Fruit fly (Drosophila melanogaster) whole organism, embryonic: ENCODE measurements around the gene CG14423.

ENCODE experiments used
- ATbp ChIP-seq: fragments of 200-800 bp; sonication (Bioruptor generic); optimal IDR thresholded peaks from 2 replicates; lab custom pipeline; 2017; ENCODE audit warnings: missing biosample characterization, mild to moderate bottlenecking, missing genetic modification characterization, missing genetic modification reagents
- B-H1 ChIP-seq: fragments of 200-800 bp; sonication (Bioruptor generic); IDR thresholded peaks from 3 replicates; pipeline ENCODE4 v1.3.6; 2022; ENCODE audit warnings: missing biosample characterization, missing genetic modification characterization
- Bteb2 ChIP-seq: fragments of 200-800 bp; sonication (Bioruptor generic); optimal IDR thresholded peaks from 2 replicates; lab custom pipeline; 2016; ENCODE audit warnings: missing biosample characterization, missing genetic modification characterization
- CG10209 ChIP-seq: fragments of 200-800 bp; sonication (Bioruptor generic); optimal IDR thresholded peaks from 3 replicates; lab custom pipeline; 2017; ENCODE audit warnings: missing biosample characterization, mild to moderate bottlenecking, missing genetic modification characterization, missing genetic modification reagents
- CG11247 ChIP-seq: fragments of 200-800 bp; sonication (Bioruptor generic); IDR thresholded peaks from 2 replicates; pipeline ENCODE4 v1.3.6; 2022; ENCODE audit warnings: missing biosample characterization, missing genetic modification characterization
- CG11695 ChIP-seq: fragments of 200-800 bp; sonication (Bioruptor generic); IDR thresholded peaks from 3 replicates; pipeline ENCODE4 v1.3.6; 2022; ENCODE audit warnings: missing biosample characterization, missing genetic modification characterization
- CG13775 ChIP-seq: fragments of 200-800 bp; sonication (Bioruptor generic); optimal IDR thresholded peaks from 3 replicates; lab custom pipeline; 2017; ENCODE audit warnings: missing biosample characterization, mild to moderate bottlenecking, missing genetic modification characterization
- CG16813 ChIP-seq: fragments of 200-800 bp; sonication (Bioruptor generic); IDR thresholded peaks from 3 replicates; pipeline ENCODE4 v1.3.6; 2022; ENCODE audit warnings: missing biosample characterization, missing genetic modification characterization; ENCODE audit not compliant: partially characterized antibody
- CG2120 ChIP-seq: fragments of 200-800 bp; sonication (Bioruptor generic); optimal IDR thresholded peaks from 3 replicates; lab custom pipeline; 2016; ENCODE audit warnings: missing biosample characterization, missing genetic modification characterization
- CG31388 ChIP-seq: fragments of 200-800 bp; sonication (Bioruptor generic); optimal IDR thresholded peaks from 2 replicates; lab custom pipeline; 2016; ENCODE audit warnings: missing biosample characterization, missing genetic modification characterization
- CG4282 ChIP-seq: fragments of 200-800 bp; sonication (Bioruptor generic); optimal IDR thresholded peaks from 2 replicates; lab custom pipeline; 2016; ENCODE audit warnings: missing biosample characterization, missing genetic modification characterization
- CG4854 ChIP-seq: fragments of 200-800 bp; sonication (Bioruptor generic); optimal IDR thresholded peaks from 2 replicates; lab custom pipeline; 2016; ENCODE audit warnings: missing biosample characterization, missing genetic modification characterization, inconsistent platforms
- CG8944 ChIP-seq: fragments of 200-800 bp; sonication (Bioruptor generic); optimal IDR thresholded peaks from 3 replicates; lab custom pipeline; 2016; ENCODE audit warnings: missing biosample characterization, missing genetic modification characterization
- CTCF ChIP-seq: fragments of 200-800 bp; sonication (Bioruptor generic); optimal IDR thresholded peaks from 2 replicates; lab custom pipeline; 2017; ENCODE audit warnings: missing biosample characterization, mild to moderate bottlenecking, missing genetic modification characterization, moderate library complexity
- Dip3 ChIP-seq: fragments of 200-800 bp; sonication (Bioruptor generic); optimal IDR thresholded peaks from 3 replicates; lab custom pipeline; 2016; ENCODE audit warnings: missing biosample characterization, missing genetic modification characterization
- E2f2 ChIP-seq: fragments of 200-800 bp; sonication (Bioruptor generic); IDR thresholded peaks from 2 replicates; pipeline ENCODE4 v1.3.6; 2022; ENCODE audit warnings: missing biosample characterization, missing genetic modification characterization
- Ets65A ChIP-seq: fragments of 200-800 bp; sonication (Bioruptor generic); peaks from one replicate; lab custom pipeline; 2016; ENCODE audit warnings: missing biosample characterization, missing genetic modification characterization
- Gsc ChIP-seq: fragments of 200-800 bp; sonication (Bioruptor generic); IDR thresholded peaks from 2 replicates; pipeline ENCODE4 v1.3.6; 2022; ENCODE audit warnings: missing biosample characterization, missing genetic modification characterization
- H15 ChIP-seq: fragments of 200-800 bp; sonication (Bioruptor generic); IDR thresholded peaks from 3 replicates; pipeline ENCODE4 v1.3.6; 2022; ENCODE audit warnings: missing biosample characterization, missing genetic modification characterization
- HLHmδ ChIP-seq: fragments of 200-800 bp; sonication (Bioruptor generic); optimal IDR thresholded peaks from 2 replicates; lab custom pipeline; 2018; ENCODE audit warnings: missing biosample characterization, mild to moderate bottlenecking, missing genetic modification characterization, moderate library complexity
- Hand ChIP-seq: fragments of 200-800 bp; sonication (Bioruptor generic); optimal IDR thresholded peaks from 2 replicates; lab custom pipeline; 2017; ENCODE audit warnings: mild to moderate bottlenecking, missing biosample characterization, missing genetic modification reagents, missing genetic modification characterization
- Hmr ChIP-seq: fragments of 200-800 bp; sonication (Bioruptor generic); optimal IDR thresholded peaks from 3 replicates; lab custom pipeline; 2017; ENCODE audit warnings: mild to moderate bottlenecking, missing biosample characterization, missing genetic modification reagents, missing genetic modification characterization
- Max ChIP-seq: fragments of 200-800 bp; sonication (Bioruptor generic); optimal IDR thresholded peaks from 2 replicates; lab custom pipeline; 2016; ENCODE audit warnings: missing biosample characterization, mild to moderate bottlenecking, missing genetic modification characterization
- Myb ChIP-seq: fragments of 200-800 bp; sonication (Bioruptor generic); optimal IDR thresholded peaks from 2 replicates; lab custom pipeline; 2016; ENCODE audit warnings: missing biosample characterization, missing genetic modification characterization
- Nf-YA ChIP-seq: fragments of 200-800 bp; sonication (Bioruptor generic); IDR thresholded peaks from 2 replicates; pipeline ENCODE4 v1.3.6; 2022; ENCODE audit warnings: missing biosample characterization, missing genetic modification characterization
- Oli ChIP-seq: fragments of 200-800 bp; sonication (Bioruptor generic); optimal IDR thresholded peaks from 2 replicates; lab custom pipeline; 2018; ENCODE audit warnings: missing biosample characterization, mild to moderate bottlenecking, missing genetic modification characterization, moderate library complexity
- Rfx ChIP-seq: fragments of 200-800 bp; sonication (Bioruptor generic); IDR thresholded peaks from 2 replicates; pipeline ENCODE4 v1.3.6; 2022; ENCODE audit warnings: missing biosample characterization, missing genetic modification characterization
- Scr ChIP-seq: fragments of 200-800 bp; sonication (Bioruptor generic); IDR thresholded peaks from 2 replicates; pipeline ENCODE4 v1.3.6; 2022; ENCODE audit warnings: missing biosample characterization, missing genetic modification characterization; ENCODE audit not compliant: partially characterized antibody
- Sox100B ChIP-seq: fragments of 200-800 bp; sonication (Bioruptor generic); optimal IDR thresholded peaks from 3 replicates; lab custom pipeline; 2018; ENCODE audit warnings: missing biosample characterization, mild to moderate bottlenecking, missing genetic modification characterization
- cas ChIP-seq: fragments of 200-800 bp; sonication (Bioruptor generic); IDR thresholded peaks from 2 replicates; pipeline ENCODE4 v1.3.6; 2022; ENCODE audit warnings: missing biosample characterization, missing genetic modification characterization
- cato ChIP-seq: fragments of 200-800 bp; sonication (Bioruptor generic); optimal IDR thresholded peaks from 2 replicates; lab custom pipeline; 2016; ENCODE audit warnings: missing biosample characterization, missing genetic modification characterization, borderline replicate concordance
- ci ChIP-seq: fragments of 200-800 bp; sonication (Bioruptor generic); IDR thresholded peaks from 3 replicates; pipeline ENCODE4 v1.3.6; 2022; ENCODE audit warnings: missing biosample characterization, missing genetic modification characterization
- crc ChIP-seq: fragments of 200-800 bp; sonication (Bioruptor generic); optimal IDR thresholded peaks from 2 replicates; lab custom pipeline; 2016; ENCODE audit warnings: missing biosample characterization, missing genetic modification characterization
- crp ChIP-seq, 2 experiments: fragments of 200-800 bp; sonication (Bioruptor generic); optimal IDR thresholded peaks; 2 replicates in 1 of 2; 3 replicates in 1 of 2; lab custom pipeline; 2017; ENCODE audit warnings: missing biosample characterization in 2 of 2, missing genetic modification characterization in 2 of 2, mild to moderate bottlenecking in 1 of 2, moderate library complexity in 1 of 2
- cwo ChIP-seq: fragments of 200-800 bp; sonication (Bioruptor generic); optimal IDR thresholded peaks from 3 replicates; lab custom pipeline; 2017; ENCODE audit warnings: missing biosample characterization, missing genetic modification characterization, mild to moderate bottlenecking, moderate library complexity, missing genetic modification reagents
- dpn ChIP-seq, 2 experiments: fragments of 200-800 bp; sonication (Bioruptor generic); optimal IDR thresholded peaks; 3 replicates each; lab custom pipeline; 2016; ENCODE audit warnings: missing biosample characterization in 2 of 2, missing genetic modification characterization in 2 of 2
- gfzf ChIP-seq: fragments of 200-800 bp; sonication (Bioruptor generic); optimal IDR thresholded peaks from 2 replicates; lab custom pipeline; 2016; ENCODE audit warnings: missing biosample characterization, mild to moderate bottlenecking, missing genetic modification characterization, moderate library complexity
- hkb ChIP-seq, 2 experiments: fragments of 200-800 bp in 1 of 2; fragments of >200 bp in 1 of 2; sonication (Bioruptor generic) in 1 of 2; IDR thresholded peaks in 1 of 2; optimal IDR thresholded peaks in 1 of 2; 2 replicates each; pipeline versions ENCODE4 v1.3.6 to Lab custom; 2017 to 2022; ENCODE audit warnings: missing biosample characterization in 1 of 2, missing genetic modification characterization in 1 of 2
- hth ChIP-seq: fragments of >200 bp; optimal IDR thresholded peaks from 2 replicates; lab custom pipeline; 2017; ENCODE audit warnings: inconsistent platforms
- insv ChIP-seq, 2 experiments: fragments of 200-800 bp; sonication (Bioruptor generic); optimal IDR thresholded peaks; 3 replicates each; lab custom pipeline; 2016 to 2018; ENCODE audit warnings: missing biosample characterization in 2 of 2, missing genetic modification characterization in 2 of 2
- jigr1 ChIP-seq: fragments of 200-800 bp; sonication (Bioruptor generic); IDR thresholded peaks from 3 replicates; pipeline ENCODE4 v1.3.6; 2022; ENCODE audit warnings: missing biosample characterization, missing genetic modification characterization
- oc ChIP-seq: fragments of 200-800 bp; sonication (Bioruptor generic); optimal IDR thresholded peaks from 2 replicates; lab custom pipeline; 2018; ENCODE audit warnings: missing biosample characterization, mild to moderate bottlenecking, missing genetic modification characterization, moderate library complexity
- pho ChIP-seq: fragments of 200-800 bp; sonication (Bioruptor generic); optimal IDR thresholded peaks from 2 replicates; lab custom pipeline; 2016; ENCODE audit warnings: missing biosample characterization, missing genetic modification characterization
- pnt ChIP-seq: fragments of 200-800 bp; sonication (Bioruptor generic); optimal IDR thresholded peaks from 3 replicates; lab custom pipeline; 2016; ENCODE audit warnings: missing biosample characterization, missing genetic modification characterization
- tx ChIP-seq: fragments of 200-800 bp; sonication (Bioruptor generic); optimal IDR thresholded peaks from 2 replicates; lab custom pipeline; 2016; ENCODE audit warnings: missing biosample characterization, missing genetic modification characterization
- vfl ChIP-seq: fragments of 200-800 bp; sonication (Bioruptor generic); optimal IDR thresholded peaks from 2 replicates; lab custom pipeline; 2016; ENCODE audit warnings: missing biosample characterization, missing genetic modification characterization
- wdn ChIP-seq: fragments of 200-800 bp; sonication (Bioruptor generic); IDR thresholded peaks from 2 replicates; pipeline ENCODE4 v1.3.6; 2022; ENCODE audit warnings: missing biosample characterization, missing genetic modification characterization
- z ChIP-seq: fragments of 200-800 bp; sonication (Bioruptor generic); IDR thresholded peaks from 3 replicates; pipeline ENCODE4 v1.3.6; 2022; ENCODE audit warnings: missing biosample characterization, missing genetic modification characterization
- zfh1 ChIP-seq: fragments of 200-800 bp; sonication (Bioruptor generic); IDR thresholded peaks from 3 replicates; pipeline ENCODE4 v1.3.6; 2022; ENCODE audit warnings: missing biosample characterization, missing genetic modification characterization

The CG14423 gene

DNA sequence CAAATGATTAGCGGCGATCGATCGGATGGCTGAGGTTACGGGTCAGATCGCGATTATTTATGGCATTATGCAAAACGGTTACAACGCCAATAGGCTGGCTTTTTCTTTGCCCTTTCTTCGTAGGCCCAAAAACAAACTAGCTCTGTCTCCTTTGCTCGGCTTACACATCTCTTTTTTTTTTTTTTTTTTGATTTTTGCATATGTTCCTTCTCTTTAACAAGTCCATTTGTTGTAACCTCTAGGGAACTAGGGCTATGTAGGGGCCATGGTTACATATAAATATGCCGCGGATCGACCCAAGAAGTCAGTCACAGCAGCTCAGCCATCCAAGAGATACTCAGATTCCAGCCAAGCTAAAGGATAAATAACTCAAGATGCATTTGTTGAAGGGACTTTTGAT is 4.1 kb upstream of the CG14423 start, which contains the start of gene CG14421:
TSS of gene CG14421 (plus strand) at position 301 of the 400 bp plus-strand sequence.
- TF ChIP-seq Oli (tag; lab: Kevin White, UChicago) (no peak), insv (GFP tag; optimal IDR thresholded peaks at IDR 0.05; lab: Kevin White, UChicago) (no peak), cwo (GFP tag; lab: Kevin White, UChicago) (no peak), jigr1 (GFP tag; lab: Robert Waterston, UW) (no peak), CG10209 (GFP tag; lab: Kevin White, UChicago) (no peak), Max (no peak), CG13775 (GFP tag; lab: Kevin White, UChicago) (no peak), CTCF (GFP tag; lab: Kevin White, UChicago) (no peak), Ets65A (GFP tag; lab: Kevin White, UChicago) (no peak), HLHmδ (GFP tag; lab: Kevin White, UChicago) (no peak), CG31388 (GFP tag; lab: Kevin White, UChicago) (no peak), CG16813 (GFP tag; lab: Robert Waterston, UW) (no peak)

DNA sequence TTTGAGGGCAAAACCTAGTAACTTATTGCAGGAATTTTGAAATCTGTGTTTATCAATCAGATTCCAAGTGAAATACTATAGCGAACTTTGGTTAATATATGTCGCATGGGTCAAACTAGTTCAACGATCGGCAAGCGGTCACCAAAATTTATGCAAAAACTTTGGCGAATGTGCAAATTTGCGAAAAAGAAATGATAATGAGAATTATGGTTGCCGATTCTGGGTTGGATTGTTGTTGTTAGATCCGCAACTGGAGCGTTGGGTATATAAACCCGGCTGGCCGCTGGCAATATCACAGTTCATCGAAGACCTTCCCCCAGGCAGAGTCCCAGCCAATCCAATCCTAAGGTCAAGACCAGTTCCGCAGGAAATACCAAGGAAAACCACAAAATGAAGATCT is 2.1 kb upstream of the CG14423 start, which contains the start of gene CG14422:
TSS of gene CG14422 (plus strand) at position 301 of the 400 bp plus-strand sequence.
- no peak for TF ChIP-seq E2f2 (GFP tag; lab: Robert Waterston, UW)
- TF ChIP-seq gfzf, result no peak
- TF ChIP-seq CG4854 (GFP tag; lab: Kevin White, UChicago), result no peak
- no peak for TF ChIP-seq ci
- TF ChIP-seq Ets65A (GFP tag; lab: Kevin White, UChicago), result no peak
- no peak for TF ChIP-seq tx
- TF ChIP-seq hkb (optimal IDR thresholded peaks at IDR 0.05; lab: Kevin White, UChicago), result no peak
- TF ChIP-seq hkb (GFP tag; IDR thresholded peaks at IDR 0.05; lab: Robert Waterston, UW), result no peak
- no peak for TF ChIP-seq pho (GFP tag; lab: Kevin White, UChicago)
- TF ChIP-seq cas (GFP tag; lab: Robert Waterston, UW), result no peak
- TF ChIP-seq wdn (GFP tag; lab: Robert Waterston, UW), result no peak
- TF ChIP-seq oc (tag; lab: Kevin White, UChicago), result no peak
- TF ChIP-seq hth (lab: Kevin White, UChicago), result no peak
- no peak for TF ChIP-seq CG11695 (GFP tag; lab: Robert Waterston, UW)
- no peak for TF ChIP-seq CG8944
- no peak for TF ChIP-seq vfl (GFP tag; lab: Kevin White, UChicago)
- TF ChIP-seq H15 (GFP tag; lab: Robert Waterston, UW), result no peak
- TF ChIP-seq Scr (GFP tag; lab: Robert Waterston, UW), result no peak
- no peak for TF ChIP-seq CG4282 (GFP tag; lab: Kevin White, UChicago)
- TF ChIP-seq CG2120 (GFP tag; lab: Kevin White, UChicago), result no peak

DNA sequence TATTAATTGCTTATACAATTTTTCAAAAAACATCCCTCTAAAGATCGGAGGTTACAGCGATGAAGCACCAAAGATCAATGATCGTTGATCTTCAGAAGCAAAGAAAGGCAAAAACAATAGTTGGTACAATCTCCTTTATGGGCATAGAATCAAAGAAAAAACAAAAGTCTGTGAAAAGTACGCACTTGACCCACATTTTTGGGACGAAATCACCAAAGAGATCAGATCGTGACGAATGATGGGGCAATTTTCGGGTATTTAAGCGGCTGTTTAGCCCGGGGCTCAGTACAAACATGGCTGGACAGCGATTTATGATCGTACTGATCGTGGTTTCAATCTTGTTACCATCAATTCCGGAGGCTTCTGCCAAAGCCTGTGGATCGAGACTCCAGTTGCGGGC is 1.6 kb downstream of the CG14423 start, which contains the start of gene CG17959:
TSS of gene CG17959 (plus strand) at position 301 of the 400 bp plus-strand sequence.
- no peak for TF ChIP-seq CG10209 (GFP tag; lab: Kevin White, UChicago)
- no peak for TF ChIP-seq Hand (GFP tag; lab: Kevin White, UChicago)
- no peak for TF ChIP-seq Gsc
- TF ChIP-seq crp (GFP tag; optimal IDR thresholded peaks at IDR 0.05; lab: Kevin White, UChicago), result no peak
- no peak for TF ChIP-seq zfh1 (GFP tag; lab: Robert Waterston, UW)
- TF ChIP-seq Bteb2 (GFP tag; lab: Kevin White, UChicago), result no peak
- no peak for TF ChIP-seq Sox100B (GFP tag; lab: Kevin White, UChicago)
- no peak for TF ChIP-seq Hmr (GFP tag; lab: Kevin White, UChicago)
- TF ChIP-seq B-H1, result no peak
- TF ChIP-seq cato (GFP tag; lab: Kevin White, UChicago), result no peak
- TF ChIP-seq Dip3 (GFP tag; lab: Kevin White, UChicago), result no peak
- TF ChIP-seq z (GFP tag; lab: Robert Waterston, UW), result no peak
- no peak for TF ChIP-seq dpn (GFP tag; optimal IDR thresholded peaks at IDR 0.05; lab: Kevin White, UChicago)
- no peak for TF ChIP-seq CG11247 (GFP tag; lab: Robert Waterston, UW)
- TF ChIP-seq pnt (GFP tag; lab: Kevin White, UChicago), result no peak
- TF ChIP-seq Myb (GFP tag; lab: Kevin White, UChicago), result no peak
- TF ChIP-seq Rfx (GFP tag; lab: Robert Waterston, UW), result no peak
- TF ChIP-seq ATbp (GFP tag; lab: Kevin White, UChicago), result no peak
- no peak for TF ChIP-seq Nf-YA (GFP tag; lab: Robert Waterston, UW)
- TF ChIP-seq crc, result no peak
- TF ChIP-seq, all 482 proteins: peak for 0
